Fruit fly (Drosophila melanogaster): ENCODE results near the gene CG17378.

The CG17378 gene

dm6 chr2L:6793763-6794417 lies 20.0 kb downstream of the CG17378 start (continued):
- peak; percentile 77; the same call in 2 of the 3 replicates for TF ChIP-seq CG2199 (GFP tag; IDR thresholded peaks at IDR 0.05)
- TF ChIP-seq Oaz (GFP tag; IDR thresholded peaks at IDR 0.05), result no peak
- no peak for TF ChIP-seq HLH3B (GFP tag; IDR thresholded peaks at IDR 0.05)
- no peak for TF ChIP-seq CG12155 (GFP tag; optimal IDR thresholded peaks at IDR 0.05)
- TF ChIP-seq Jarid2 (GFP tag; optimal IDR thresholded peaks at IDR 0.05), result no peak
- TF ChIP-seq ci (GFP tag; IDR thresholded peaks at IDR 0.05), result 0 out of 3 replicates have a peak, but pooled peaks have one; percentile 11
- TF ChIP-seq CG4854 (GFP tag; optimal IDR thresholded peaks at IDR 0.05), result no peak
- no peak for TF ChIP-seq Awh (GFP tag; IDR thresholded peaks at IDR 0.05)
- peak; percentile 92 for TF ChIP-seq CG5180 (GFP tag; optimal IDR thresholded peaks at IDR 0.05)
- no peak for TF ChIP-seq eyg (GFP tag; optimal IDR thresholded peaks at IDR 0.05)
- peak; percentile 59 for TF ChIP-seq kni (GFP tag; optimal IDR thresholded peaks at IDR 0.05)
- TF ChIP-seq Hsf (GFP tag; optimal IDR thresholded peaks at IDR 0.05), result no peak
- TF ChIP-seq MBD-R2 (GFP tag; IDR thresholded peaks at IDR 0.05), result no peak
- no peak for TF ChIP-seq CG8478 (optimal IDR thresholded peaks at IDR 0.05)
- no peak for TF ChIP-seq CG2678 (tag; optimal IDR thresholded peaks at IDR 0.05)
- 0 out of 3 replicates have a peak, but pooled peaks have one; percentile 17 for TF ChIP-seq so (GFP tag; IDR thresholded peaks at IDR 0.05)
- peak; percentile 54 for TF ChIP-seq kah (GFP tag; optimal IDR thresholded peaks at IDR 0.05)
- no peak for TF ChIP-seq trem (tag; optimal IDR thresholded peaks at IDR 0.05)
- no peak for TF ChIP-seq hth (optimal IDR thresholded peaks at IDR 0.05)
- no peak for TF ChIP-seq Lpt (GFP tag; optimal IDR thresholded peaks at IDR 0.05)
- peak; percentile 63 for TF ChIP-seq scrt (GFP tag; optimal IDR thresholded peaks at IDR 0.05)
- TF ChIP-seq phol (tag; optimal IDR thresholded peaks at IDR 0.05), result no peak
- no peak for TF ChIP-seq Asciz (GFP tag; optimal IDR thresholded peaks at IDR 0.05)
- no peak for TF ChIP-seq CG14014 (GFP tag; IDR thresholded peaks at IDR 0.05)
- 0 out of 2 replicates have a peak, but pooled peaks have one; percentile 14 for TF ChIP-seq CG17328 (GFP tag; IDR thresholded peaks at IDR 0.05)
- TF ChIP-seq E2f1 (GFP tag; IDR thresholded peaks at IDR 0.05), result peak; percentile 20; the same call in 1 of the 2 replicates
- TF ChIP-seq Med (GFP tag), result peak; percentile 71
- TF ChIP-seq sd (tag; optimal IDR thresholded peaks at IDR 0.05), result no peak
- peak; percentile 32 for TF ChIP-seq BtbVII (GFP tag; optimal IDR thresholded peaks at IDR 0.05)
- no peak for TF ChIP-seq CG2129 (GFP tag; IDR thresholded peaks at IDR 0.05; ENCODE audit: partially characterized antibody)
- peak; percentile 35 for TF ChIP-seq D (optimal IDR thresholded peaks at IDR 0.05)
- TF ChIP-seq D (GFP tag; optimal IDR thresholded peaks at IDR 0.05), result no peak
- TF ChIP-seq CG4360 (GFP tag; IDR thresholded peaks at IDR 0.05), result peak; percentile 98
- no peak for TF ChIP-seq CG7271 (tag; optimal IDR thresholded peaks at IDR 0.05)
- TF ChIP-seq chinmo (GFP tag; IDR thresholded peaks at IDR 0.05; ENCODE audit: partially characterized antibody), result no peak
- no peak for TF ChIP-seq CG3726 (GFP tag; IDR thresholded peaks at IDR 0.05)
- no peak for TF ChIP-seq CG7357 (GFP tag; IDR thresholded peaks at IDR 0.05)
- TF ChIP-seq stc (GFP tag; IDR thresholded peaks at IDR 0.05), result no peak
- peak in 1 of 2 experiments; percentile 64 for TF ChIP-seq Hr78 (GFP tag; optimal IDR thresholded peaks at IDR 0.05)
- no peak for TF ChIP-seq CG3838 (GFP tag; optimal IDR thresholded peaks at IDR 0.05)
- no peak for TF ChIP-seq Hmr (GFP tag; optimal IDR thresholded peaks at IDR 0.05)
- TF ChIP-seq Gug (GFP tag; IDR thresholded peaks at IDR 0.05), result no peak

DNA sequence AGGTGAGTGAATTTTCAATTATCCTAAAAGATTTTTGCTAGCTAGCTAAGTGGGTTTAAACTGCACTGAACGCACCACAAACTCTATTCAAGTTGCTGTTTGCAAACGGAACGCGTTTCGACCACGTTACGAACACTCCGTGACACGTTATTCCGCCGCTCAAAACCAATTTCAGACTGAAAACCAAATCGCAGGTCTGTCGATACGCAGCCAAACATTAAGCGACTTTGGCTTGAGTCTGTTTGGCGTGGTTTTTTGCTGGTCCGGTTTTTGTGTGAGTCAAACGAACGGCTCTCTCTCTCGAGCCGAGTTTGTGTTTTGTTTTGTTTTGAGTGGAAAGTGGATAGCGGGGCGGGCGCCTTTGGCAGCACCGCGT lies 20.6 kb downstream of the CG17378 start:
- peak; percentile 59; the same call in 1 of the 2 replicates for TF ChIP-seq CG42726 (GFP tag; IDR thresholded peaks at IDR 0.05; ENCODE audit: partially characterized antibody)
- peak; percentile 33 for TF ChIP-seq cg (GFP tag; optimal IDR thresholded peaks at IDR 0.05)
- TF ChIP-seq Dfd (GFP tag; optimal IDR thresholded peaks at IDR 0.05), result no peak
- TF ChIP-seq CG8290 (GFP tag; optimal IDR thresholded peaks at IDR 0.05), result no peak
- TF ChIP-seq CG8290 (tag; optimal IDR thresholded peaks at IDR 0.05), result peak in 1 of 2 experiments; percentile 14
- no peak for TF ChIP-seq CG9727 (GFP tag; optimal IDR thresholded peaks at IDR 0.05)
- TF ChIP-seq h (optimal IDR thresholded peaks at IDR 0.05), result no peak
- TF ChIP-seq Opbp (GFP tag; IDR thresholded peaks at IDR 0.05; ENCODE audit: partially characterized antibody), result peak; percentile 48; the same call in 1 of the 3 replicates
- TF ChIP-seq dan (GFP tag; IDR thresholded peaks at IDR 0.05), result no peak
- TF ChIP-seq nau (GFP tag; optimal IDR thresholded peaks at IDR 0.05), result no peak
- TF ChIP-seq CG5953 (GFP tag; IDR thresholded peaks at IDR 0.05), result no peak
- TF ChIP-seq eve (GFP tag; optimal IDR thresholded peaks at IDR 0.05), result peak in 1 of 2 experiments; percentile 28
